Worm (Caenorhabditis elegans) whole organism, young adult: ENCODE results near the gene C18B2.3.

Source experiments
- ceh-27 ChIP-seq: fragments of 200-800 bp; sonication (Bioruptor generic); optimal IDR thresholded peaks from 2 replicates; lab custom pipeline; 2018; ENCODE audit warnings: mild to moderate bottlenecking, missing genetic modification characterization, moderate library complexity, missing compliant biosample characterization
- pha-4 ChIP-seq: fragments of 150-350 bp; sonication (generic microtip); optimal IDR thresholded peaks from 2 replicates; lab custom pipeline; 2014; ENCODE audit warnings: missing biosample characterization, missing genetic modification reagents, missing genetic modification characterization
- rcor-1 ChIP-seq: fragments of 200-800 bp; sonication (Bioruptor generic); IDR thresholded peaks from 2 replicates; pipeline ENCODE4 v1.3.6; 2022; ENCODE audit warnings: missing genetic modification reagents, missing genetic modification characterization, missing compliant biosample characterization

DNA sequence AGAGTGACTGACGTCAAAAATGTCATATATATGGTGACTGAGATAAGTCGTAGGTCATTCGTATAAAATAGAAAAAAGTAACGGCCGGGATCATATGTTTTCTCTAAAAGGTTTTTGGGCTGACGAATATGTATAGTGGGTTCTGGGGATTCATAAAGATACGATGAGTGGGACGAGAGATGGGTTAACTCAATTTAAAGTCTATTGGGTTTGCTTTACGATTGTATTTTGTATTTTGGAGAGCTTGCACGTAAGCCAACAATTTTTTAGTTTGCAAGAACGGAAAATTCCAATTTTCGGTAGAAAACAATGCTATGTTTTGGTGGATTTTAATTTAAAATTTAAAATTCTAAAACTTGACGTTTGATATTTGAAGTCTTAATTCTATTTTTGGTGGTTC, 17.1 kb upstream of the C18B2.3 start:
- TF ChIP-seq rcor-1 (GFP tag; lab: Robert Waterston, UW) (no peak), pha-4 (no peak), ceh-27 (GFP tag; lab: Kevin White, UChicago) (no peak)
